Worm (Caenorhabditis elegans): ENCODE results near the gene F36D3.14.

Gene F36D3.14

DNA sequence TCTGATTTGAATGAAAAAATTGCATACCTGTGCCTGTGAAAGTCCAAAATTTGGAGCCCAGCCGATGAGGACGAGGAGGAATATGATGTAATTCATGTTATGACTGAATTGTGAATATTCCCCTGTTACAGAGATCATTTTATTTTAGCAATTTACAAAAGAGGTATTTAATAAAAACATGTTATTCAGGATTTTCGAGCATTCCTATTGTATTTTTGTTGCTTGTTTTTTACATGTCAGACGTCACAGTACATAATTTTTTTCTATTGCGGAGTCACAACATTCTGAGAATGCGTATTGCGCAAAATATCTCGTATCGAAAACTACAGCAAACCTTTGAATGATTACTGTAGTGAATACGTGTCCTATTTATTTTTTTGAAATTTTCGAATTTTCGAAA lies at the start of gene F36D3.14:
Gene F36D3.14 (minus strand): TSS at position 101 of the 400 bp plus-strand sequence.
- TF ChIP-seq ama-1 (optimal IDR thresholded peaks at IDR 0.05) (no peak), aly-1 (tag; optimal IDR thresholded peaks at IDR 0.05) (no peak), scrt-1 (GFP tag; IDR thresholded peaks at IDR 0.05) (no peak), hnd-1 (tag; optimal IDR thresholded peaks at IDR 0.05) (no peak), sea-1 (GFP tag; conservative IDR thresholded peaks at IDR 0.05) (no peak), F13C5.2 (tag; optimal IDR thresholded peaks at IDR 0.05) (no peak), hmg-4 (GFP tag; optimal IDR thresholded peaks at IDR 0.05) (no peak), flt-1 (GFP tag; IDR thresholded peaks at IDR 0.05) (no peak), ceh-36 (tag; optimal IDR thresholded peaks at IDR 0.05) (no peak), hmbx-1 (tag; optimal IDR thresholded peaks at IDR 0.05) (no peak), tra-4 (tag; optimal IDR thresholded peaks at IDR 0.05) (no peak), B0310.2 (tag; optimal IDR thresholded peaks at IDR 0.05) (no peak), ets-7 (tag; optimal IDR thresholded peaks at IDR 0.05) (no peak), ceh-13 (GFP tag; optimal IDR thresholded peaks at IDR 0.05) (no peak), tbx-37 (GFP tag; conservative IDR thresholded peaks at IDR 0.05) (no peak), tbx-11 (GFP tag; IDR thresholded peaks at IDR 0.05) (no peak), pes-1 (GFP tag; IDR thresholded peaks at IDR 0.05) (no peak)

DNA sequence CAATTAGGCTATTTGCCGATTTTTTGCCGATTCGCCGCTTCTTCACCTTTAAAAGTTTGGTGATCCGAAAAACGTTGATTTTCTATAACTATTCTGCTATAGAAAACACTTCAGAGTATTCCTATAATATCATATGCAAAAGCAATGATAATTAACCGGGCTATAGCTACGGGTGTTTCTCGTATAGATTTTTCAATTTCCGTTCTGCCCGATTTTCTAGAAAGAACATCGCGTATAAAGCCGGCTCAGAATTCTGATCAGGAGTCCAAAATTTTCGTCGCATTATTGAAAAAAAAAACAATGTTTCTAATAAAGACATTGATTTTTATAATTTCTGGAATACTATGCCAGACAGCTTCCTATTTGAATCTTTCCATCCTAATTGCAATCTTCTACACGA lies 47.6 kb upstream of the F36D3.14 start, which contains the start of gene srbc-65:
Gene srbc-65 (plus strand): TSS at position 301 of the 400 bp plus-strand sequence.
- TF ChIP-seq hnd-1 (tag; optimal IDR thresholded peaks at IDR 0.05) (no peak), F13C5.2 (tag; optimal IDR thresholded peaks at IDR 0.05) (no peak), B0310.2 (tag; optimal IDR thresholded peaks at IDR 0.05) (no peak), tra-4 (tag; optimal IDR thresholded peaks at IDR 0.05) (no peak), scrt-1 (GFP tag; IDR thresholded peaks at IDR 0.05) (no peak), ama-1 (optimal IDR thresholded peaks at IDR 0.05) (no peak), tbx-11 (GFP tag; IDR thresholded peaks at IDR 0.05) (no peak), ceh-13 (GFP tag; optimal IDR thresholded peaks at IDR 0.05) (no peak), hmg-4 (GFP tag; optimal IDR thresholded peaks at IDR 0.05) (no peak), tbx-37 (GFP tag; conservative IDR thresholded peaks at IDR 0.05) (no peak), hmbx-1 (tag; optimal IDR thresholded peaks at IDR 0.05) (no peak), flt-1 (GFP tag; IDR thresholded peaks at IDR 0.05) (no peak), pes-1 (GFP tag; IDR thresholded peaks at IDR 0.05) (no peak), aly-1 (tag; optimal IDR thresholded peaks at IDR 0.05) (no peak)

DNA sequence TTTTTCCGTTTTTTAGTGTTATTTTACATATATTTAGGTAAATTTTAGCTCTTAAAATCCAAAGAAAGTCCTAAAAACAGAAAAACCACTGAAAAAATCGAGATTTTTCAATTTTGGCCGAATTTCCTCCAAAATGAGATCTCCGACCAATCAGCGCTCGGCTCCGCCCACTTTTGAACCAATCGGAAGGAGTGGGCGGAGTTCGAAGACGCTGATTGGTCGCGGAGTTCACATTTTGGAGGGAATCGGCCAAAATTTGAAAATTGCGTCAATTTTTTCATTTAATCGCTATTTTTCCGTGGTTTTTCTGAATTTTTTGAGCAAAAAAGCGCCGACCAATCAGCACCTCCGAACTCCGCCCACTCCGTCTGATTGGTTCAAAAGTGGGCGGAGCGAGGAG lies 37.6 kb upstream of the F36D3.14 start:
- TF ChIP-seq pes-1 (GFP tag; IDR thresholded peaks at IDR 0.05) (no peak), F13C5.2 (tag; optimal IDR thresholded peaks at IDR 0.05) (no peak), B0310.2 (tag; optimal IDR thresholded peaks at IDR 0.05) (no peak), aly-1 (tag; optimal IDR thresholded peaks at IDR 0.05) (no peak), scrt-1 (GFP tag; IDR thresholded peaks at IDR 0.05) (no peak), tbx-37 (GFP tag; conservative IDR thresholded peaks at IDR 0.05) (no peak), ceh-36 (tag; optimal IDR thresholded peaks at IDR 0.05) (no peak)

DNA sequence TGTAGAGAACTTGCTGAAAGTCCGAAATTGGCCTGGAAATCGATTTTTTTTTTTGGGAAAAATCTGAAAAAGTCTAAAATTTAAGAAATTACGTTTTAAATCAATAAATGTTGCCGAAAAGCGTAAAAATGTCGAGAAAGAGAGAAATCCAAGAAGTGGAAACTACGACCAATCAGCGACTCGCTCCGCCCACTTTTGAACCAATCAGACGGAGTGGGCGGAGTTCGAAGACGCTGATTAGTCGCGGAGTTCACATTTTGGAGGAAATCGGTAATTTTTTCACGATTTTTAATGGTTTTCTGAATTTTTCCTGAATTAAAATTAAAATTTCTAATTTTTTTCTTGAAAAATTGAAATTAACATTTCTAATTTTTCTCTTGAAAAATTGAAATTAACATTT lies 36.6 kb upstream of the F36D3.14 start:
- TF ChIP-seq F13C5.2 (tag; optimal IDR thresholded peaks at IDR 0.05), result no peak
- no peak for TF ChIP-seq hnd-1 (tag; optimal IDR thresholded peaks at IDR 0.05)
- no peak for TF ChIP-seq B0310.2 (tag; optimal IDR thresholded peaks at IDR 0.05)
- no peak for TF ChIP-seq aly-1 (tag; optimal IDR thresholded peaks at IDR 0.05)
- TF ChIP-seq tbx-37 (GFP tag; conservative IDR thresholded peaks at IDR 0.05), result no peak
- TF ChIP-seq hmg-4 (GFP tag; optimal IDR thresholded peaks at IDR 0.05), result no peak
- TF ChIP-seq flt-1 (GFP tag; IDR thresholded peaks at IDR 0.05), result no peak
- TF ChIP-seq ets-7 (tag; optimal IDR thresholded peaks at IDR 0.05), result no peak
- no peak for TF ChIP-seq scrt-1 (GFP tag; IDR thresholded peaks at IDR 0.05)
- TF ChIP-seq pes-1 (GFP tag; IDR thresholded peaks at IDR 0.05), result no peak
- no peak for TF ChIP-seq ceh-13 (GFP tag; optimal IDR thresholded peaks at IDR 0.05)
- TF ChIP-seq tra-4 (tag; optimal IDR thresholded peaks at IDR 0.05), result no peak
- no peak for TF ChIP-seq tbx-11 (GFP tag; IDR thresholded peaks at IDR 0.05)
- no peak for TF ChIP-seq hmbx-1 (tag; optimal IDR thresholded peaks at IDR 0.05)

ce11 chrV:16537908-16538446 lies 34.9 kb upstream of the F36D3.14 start, which contains the start of gene Y32B12B.2:
Gene Y32B12B.2, plus strand, starts transcription at chrV:16538396.
- TF ChIP-seq tra-4 (tag; optimal IDR thresholded peaks at IDR 0.05), result no peak
- TF ChIP-seq hmbx-1 (tag; optimal IDR thresholded peaks at IDR 0.05), result no peak
- no peak for TF ChIP-seq ama-1 (optimal IDR thresholded peaks at IDR 0.05)
- no peak for TF ChIP-seq B0310.2 (tag; optimal IDR thresholded peaks at IDR 0.05)
- TF ChIP-seq ceh-13 (GFP tag; optimal IDR thresholded peaks at IDR 0.05), result no peak

DNA sequence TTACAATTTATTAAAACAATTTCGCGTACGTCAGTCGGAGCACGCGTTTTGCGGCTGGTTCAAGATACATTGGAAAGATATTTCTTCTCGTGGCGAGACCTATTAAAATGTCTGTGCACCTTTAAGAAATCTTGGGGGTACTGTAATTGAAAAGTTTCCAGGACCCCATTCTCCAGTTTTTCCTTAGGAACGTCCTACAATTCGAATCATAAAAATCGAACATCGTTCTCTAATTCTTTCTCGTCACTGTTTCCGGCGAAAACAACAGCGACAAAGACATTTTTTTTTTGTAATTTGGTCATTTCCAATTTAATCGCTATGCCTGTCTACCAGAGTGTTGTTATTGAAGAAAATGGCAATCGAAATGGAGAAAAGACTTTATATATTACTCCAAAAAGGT lies 33.6 kb upstream of the F36D3.14 start, which contains the start of gene Y32B12B.1:
Gene Y32B12B.1 (plus strand): TSS at position 301 of the 400 bp plus-strand sequence.
- TF ChIP-seq ama-1 (optimal IDR thresholded peaks at IDR 0.05) (no peak), flt-1 (GFP tag; IDR thresholded peaks at IDR 0.05) (no peak), hmbx-1 (tag; optimal IDR thresholded peaks at IDR 0.05) (no peak), F13C5.2 (tag; optimal IDR thresholded peaks at IDR 0.05) (no peak), B0310.2 (tag; optimal IDR thresholded peaks at IDR 0.05) (no peak), hmg-4 (GFP tag; optimal IDR thresholded peaks at IDR 0.05) (no peak), aly-1 (tag; optimal IDR thresholded peaks at IDR 0.05) (no peak), scrt-1 (GFP tag; IDR thresholded peaks at IDR 0.05) (no peak), ceh-13 (GFP tag; optimal IDR thresholded peaks at IDR 0.05) (no peak), ets-7 (tag; optimal IDR thresholded peaks at IDR 0.05) (no peak), ceh-36 (tag; optimal IDR thresholded peaks at IDR 0.05) (no peak), tbx-37 (GFP tag; conservative IDR thresholded peaks at IDR 0.05) (no peak), hnd-1 (tag; optimal IDR thresholded peaks at IDR 0.05) (no peak), tra-4 (tag; optimal IDR thresholded peaks at IDR 0.05) (no peak), tbx-11 (GFP tag; IDR thresholded peaks at IDR 0.05) (no peak), pes-1 (GFP tag; IDR thresholded peaks at IDR 0.05) (no peak), sea-1 (GFP tag; conservative IDR thresholded peaks at IDR 0.05) (no peak)

ce11 chrV:16535172-16535571 lies 32.1 kb upstream of the F36D3.14 start, which contains the start of gene Y32B12B.8:
Gene Y32B12B.8, plus strand, starts transcription at chrV:16535472.
- no peak for TF ChIP-seq ceh-36 (tag; optimal IDR thresholded peaks at IDR 0.05)
- no peak for TF ChIP-seq tbx-37 (GFP tag; conservative IDR thresholded peaks at IDR 0.05)
- no peak for TF ChIP-seq flt-1 (GFP tag; IDR thresholded peaks at IDR 0.05)
- TF ChIP-seq tbx-11 (GFP tag; IDR thresholded peaks at IDR 0.05), result no peak
- TF ChIP-seq sea-1 (GFP tag; conservative IDR thresholded peaks at IDR 0.05), result no peak
